Fruit fly (Drosophila melanogaster) whole organism, pupa: ENCODE measurements around the gene Rab39.

Experiments used
- CG12605 ChIP-seq: fragments of 200-800 bp; sonication (Bioruptor generic); IDR thresholded peaks from 2 replicates; pipeline ENCODE4 v1.3.6; 2022; ENCODE audit warnings: missing biosample characterization, missing genetic modification characterization
- CG13204 ChIP-seq: fragments of 200-800 bp; sonication (Bioruptor generic); optimal IDR thresholded peaks from 2 replicates; lab custom pipeline; 2018; ENCODE audit warnings: missing biosample characterization, mild to moderate bottlenecking, missing genetic modification characterization, moderate library complexity
- CG32121 ChIP-seq: fragments of 200-800 bp; sonication (Bioruptor generic); IDR thresholded peaks from 2 replicates; pipeline ENCODE4 v1.3.6; 2022; ENCODE audit warnings: missing biosample characterization, missing genetic modification characterization
- EcR ChIP-seq: fragments of 200-800 bp; sonication (Bioruptor generic); optimal IDR thresholded peaks from 3 replicates; lab custom pipeline; 2019; ENCODE audit warnings: missing biosample characterization, missing genetic modification characterization, mild to moderate bottlenecking, moderate library complexity, missing genetic modification reagents
- Snoo ChIP-seq: fragments of 200-800 bp; sonication (Bioruptor generic); optimal IDR thresholded peaks from 3 replicates; lab custom pipeline; 2017; ENCODE audit warnings: missing biosample characterization, mild to moderate bottlenecking, missing genetic modification characterization, inconsistent platforms
- gl ChIP-seq: fragments of 200-800 bp; sonication (Bioruptor generic); optimal IDR thresholded peaks from 2 replicates; lab custom pipeline; 2018; ENCODE audit warnings: missing biosample characterization, mild to moderate bottlenecking, missing genetic modification characterization

dm6 chrX:7708942-7709707 lies 25.6 kb upstream of the Rab39 start, which contains the start of gene CHES-1-like:
- TF ChIP-seq CG32121 (GFP tag; lab: Robert Waterston, UW): peak; percentile 77
- TF ChIP-seq Snoo: peak; percentile 78
- TF ChIP-seq CG12605 (GFP tag; lab: Robert Waterston, UW): 0 out of 2 replicates have a peak, but pooled peaks have one; percentile 29
- TF ChIP-seq EcR: peak; percentile 47
- TF ChIP-seq gl: peak; percentile 51
- TF ChIP-seq CG13204: peak; percentile 67
